Worm (Caenorhabditis elegans) whole organism, late embryonic: ENCODE data around the gene rab-6.1.

Source experiments
- C38D4.7 ChIP-seq: fragments of 200-800 bp; sonication (Bioruptor generic); optimal IDR thresholded peaks from 2 replicates; lab custom pipeline; 2018; ENCODE audit warnings: mild to moderate bottlenecking, missing genetic modification characterization, moderate library complexity, missing compliant biosample characterization
- Y22D7AL.16 ChIP-seq: sonication (generic microtip); optimal IDR thresholded peaks from 2 replicates; lab custom pipeline; 2016; ENCODE audit warnings: missing genetic modification characterization, missing compliant biosample characterization
- ahr-1 ChIP-seq: sonication (generic microtip); optimal IDR thresholded peaks from 2 replicates; lab custom pipeline; 2016; ENCODE audit warnings: missing genetic modification characterization, missing compliant biosample characterization
- ama-1 ChIP-seq: fragments of 150-350 bp; optimal IDR thresholded peaks from 2 replicates; lab custom pipeline; 2014
- ceh-14 ChIP-seq: sonication (generic microtip); optimal IDR thresholded peaks from 2 replicates; lab custom pipeline; 2016; ENCODE audit warnings: missing genotype, missing genetic modification characterization, missing compliant biosample characterization
- ceh-2 ChIP-seq: sonication (generic microtip); optimal IDR thresholded peaks from 2 replicates; lab custom pipeline; 2016; ENCODE audit warnings: missing genotype, missing genetic modification characterization, missing compliant biosample characterization
- ceh-24 ChIP-seq: sonication (generic microtip); optimal IDR thresholded peaks from 2 replicates; lab custom pipeline; 2016; ENCODE audit warnings: mild to moderate bottlenecking, missing genetic modification characterization, missing compliant biosample characterization
- ceh-31 ChIP-seq: sonication (generic microtip); optimal IDR thresholded peaks from 2 replicates; lab custom pipeline; 2016; ENCODE audit warnings: missing genetic modification characterization, missing compliant biosample characterization
- ceh-34 ChIP-seq: sonication (generic microtip); optimal IDR thresholded peaks from 2 replicates; lab custom pipeline; 2016; ENCODE audit warnings: mild to moderate bottlenecking, missing genetic modification characterization, missing compliant biosample characterization
- ceh-45 ChIP-seq: fragments of 200-800 bp; sonication (Bioruptor generic); IDR thresholded peaks from 2 replicates; pipeline ENCODE4 v1.3.6; 2022; ENCODE audit warnings: missing genetic modification reagents, missing genetic modification characterization, missing compliant biosample characterization
- ceh-6 ChIP-seq: fragments of 200-800 bp; sonication (Bioruptor generic); optimal IDR thresholded peaks from 2 replicates; lab custom pipeline; 2018; ENCODE audit warnings: mild to moderate bottlenecking, missing genetic modification characterization, missing compliant biosample characterization
- che-1 ChIP-seq: sonication (generic microtip); optimal IDR thresholded peaks from 2 replicates; lab custom pipeline; 2016; ENCODE audit warnings: mild to moderate bottlenecking, missing genetic modification characterization, missing compliant biosample characterization
- dve-1 ChIP-seq: sonication (generic microtip); optimal IDR thresholded peaks from 2 replicates; lab custom pipeline; 2017; ENCODE audit warnings: antibody characterized with exemption, mild to moderate bottlenecking, missing genetic modification characterization, missing compliant biosample characterization
- elt-2 ChIP-seq: sonication (generic microtip); optimal IDR thresholded peaks from 2 replicates; lab custom pipeline; 2016; ENCODE audit warnings: missing genetic modification reagents, missing genetic modification characterization, missing compliant biosample characterization
- elt-4 ChIP-seq: sonication (generic microtip); optimal IDR thresholded peaks from 2 replicates; lab custom pipeline; 2016; ENCODE audit warnings: missing genetic modification characterization, missing compliant biosample characterization
- fkh-10 ChIP-seq: fragments of 150-350 bp; optimal IDR thresholded peaks from 2 replicates; lab custom pipeline; 2014; ENCODE audit warnings: missing biosample characterization, missing genetic modification reagents, missing genetic modification characterization
- fkh-6 ChIP-seq: sonication (generic microtip); optimal IDR thresholded peaks from 2 replicates; lab custom pipeline; 2016; ENCODE audit warnings: missing genetic modification characterization, missing compliant biosample characterization
- hlh-13 ChIP-seq: fragments of 200-800 bp; sonication (Bioruptor generic); optimal IDR thresholded peaks from 2 replicates; lab custom pipeline; 2018; ENCODE audit warnings: mild to moderate bottlenecking, missing genetic modification characterization, missing compliant biosample characterization
- hlh-30 ChIP-seq: sonication (generic microtip); optimal IDR thresholded peaks from 2 replicates; lab custom pipeline; 2017; ENCODE audit warnings: antibody characterized with exemption, missing genetic modification characterization, missing compliant biosample characterization; ENCODE audit not compliant: insufficient read depth
- hlh-6 ChIP-seq: sonication (generic microtip); optimal IDR thresholded peaks from 2 replicates; lab custom pipeline; 2016; ENCODE audit warnings: missing genotype, missing genetic modification characterization, missing compliant biosample characterization
- hlh-8 ChIP-seq: sonication (generic microtip); optimal IDR thresholded peaks from 2 replicates; lab custom pipeline; 2016; ENCODE audit warnings: missing genotype, missing genetic modification characterization, missing compliant biosample characterization
- lim-6 ChIP-seq: sonication (generic microtip); optimal IDR thresholded peaks from 2 replicates; lab custom pipeline; 2016; ENCODE audit warnings: missing genetic modification characterization, missing compliant biosample characterization
- madf-2 ChIP-seq: sonication (generic microtip); optimal IDR thresholded peaks from 2 replicates; lab custom pipeline; 2017; ENCODE audit warnings: missing genetic modification characterization, missing compliant biosample characterization
- nfya-1 ChIP-seq: sonication (generic microtip); optimal IDR thresholded peaks from 2 replicates; lab custom pipeline; 2017; ENCODE audit warnings: missing genetic modification characterization, mild to moderate bottlenecking, missing compliant biosample characterization, antibody characterized with exemption, moderate library complexity
- nhr-11 ChIP-seq: fragments of 150-350 bp; optimal IDR thresholded peaks from 2 replicates; lab custom pipeline; 2014; ENCODE audit warnings: missing biosample characterization, missing genetic modification characterization
- nhr-232 ChIP-seq: sonication (generic microtip); optimal IDR thresholded peaks from 2 replicates; lab custom pipeline; 2016; ENCODE audit warnings: missing genetic modification characterization, missing compliant biosample characterization
- odd-2 ChIP-seq: sonication (generic microtip); optimal IDR thresholded peaks from 2 replicates; lab custom pipeline; 2017; ENCODE audit warnings: antibody characterized with exemption, mild to moderate bottlenecking, missing genetic modification characterization, missing compliant biosample characterization
- pag-3 ChIP-seq: sonication (generic microtip); optimal IDR thresholded peaks from 2 replicates; lab custom pipeline; 2016; ENCODE audit warnings: missing compliant biosample characterization, missing genetic modification characterization, borderline replicate concordance
- pat-9 ChIP-seq: fragments of 200-800 bp; sonication (Bioruptor generic); optimal IDR thresholded peaks from 2 replicates; lab custom pipeline; 2018; ENCODE audit warnings: mild to moderate bottlenecking, missing genetic modification characterization, moderate library complexity, missing compliant biosample characterization
- pax-1 ChIP-seq: fragments of 150-350 bp; optimal IDR thresholded peaks from 2 replicates; lab custom pipeline; 2014; ENCODE audit warnings: missing biosample characterization, missing genetic modification characterization
- pha-4 ChIP-seq: fragments of 150-350 bp; optimal IDR thresholded peaks from 2 replicates; lab custom pipeline; 2018; ENCODE audit warnings: missing biosample characterization, missing genetic modification reagents, missing genetic modification characterization
- ref-2 ChIP-seq: sonication (generic microtip); optimal IDR thresholded peaks from 2 replicates; lab custom pipeline; 2016; ENCODE audit warnings: missing genetic modification characterization, missing compliant biosample characterization
- rnt-1 ChIP-seq: sonication (generic microtip); optimal IDR thresholded peaks from 2 replicates; lab custom pipeline; 2016; ENCODE audit warnings: missing genetic modification characterization, missing compliant biosample characterization
- sdc-2 ChIP-seq: sonication (generic microtip); optimal IDR thresholded peaks from 2 replicates; lab custom pipeline; 2016; ENCODE audit warnings: missing genotype, missing genetic modification characterization, missing compliant biosample characterization
- tbx-2 ChIP-seq: sonication (generic microtip); optimal IDR thresholded peaks from 2 replicates; lab custom pipeline; 2016; ENCODE audit warnings: missing genetic modification characterization, missing compliant biosample characterization
- ttx-3 ChIP-seq: sonication (generic microtip); optimal IDR thresholded peaks from 2 replicates; lab custom pipeline; 2016; ENCODE audit warnings: missing genetic modification reagents, missing genetic modification characterization, missing compliant biosample characterization
- zip-5 ChIP-seq: sonication (generic microtip); optimal IDR thresholded peaks from 2 replicates; lab custom pipeline; 2016; ENCODE audit warnings: missing genetic modification characterization, missing compliant biosample characterization

Gene rab-6.1

DNA sequence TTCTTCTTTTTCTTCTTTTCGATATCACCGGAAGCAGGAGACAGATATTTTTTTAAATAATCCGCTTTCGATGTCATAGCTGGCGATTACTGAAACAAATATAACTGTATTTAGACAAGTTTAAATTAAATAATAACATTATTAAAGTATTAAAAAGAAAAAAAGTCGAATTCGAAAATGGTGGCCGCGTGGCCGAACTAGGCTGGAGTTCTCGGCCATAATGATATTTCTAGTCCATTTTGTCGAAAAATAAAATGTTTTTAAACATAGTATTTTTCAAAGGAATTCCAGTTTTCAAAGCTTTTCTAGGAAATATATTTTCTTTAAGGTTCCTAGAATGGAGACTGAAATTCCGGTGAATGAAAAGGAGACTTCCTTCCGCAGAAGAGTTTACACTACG lies 38.1 kb downstream of the rab-6.1 start, which contains the start of the genes bud-13 and rpap-2:
Gene bud-13 (minus strand): TSS at position 89 of the 400 bp plus-strand sequence.
Gene rpap-2 (plus strand): TSS at position 329 of the 400 bp plus-strand sequence.
- TF ChIP-seq zip-5 (tag; lab: Kevin White, UChicago) (peak; percentile 15), rnt-1 (tag; lab: Kevin White, UChicago) (no peak), hlh-8 (peak; percentile 22), ceh-2 (tag; lab: Kevin White, UChicago) (peak; percentile 8), ceh-31 (tag; lab: Kevin White, UChicago) (peak; percentile 46), ceh-14 (tag; lab: Kevin White, UChicago) (no peak), tbx-2 (peak; percentile 36), elt-2 (no peak), hlh-13 (GFP tag; lab: Kevin White, UChicago) (no peak), fkh-10 (no peak)
- TF ChIP-seq, all 69 proteins: peak for 5

DNA sequence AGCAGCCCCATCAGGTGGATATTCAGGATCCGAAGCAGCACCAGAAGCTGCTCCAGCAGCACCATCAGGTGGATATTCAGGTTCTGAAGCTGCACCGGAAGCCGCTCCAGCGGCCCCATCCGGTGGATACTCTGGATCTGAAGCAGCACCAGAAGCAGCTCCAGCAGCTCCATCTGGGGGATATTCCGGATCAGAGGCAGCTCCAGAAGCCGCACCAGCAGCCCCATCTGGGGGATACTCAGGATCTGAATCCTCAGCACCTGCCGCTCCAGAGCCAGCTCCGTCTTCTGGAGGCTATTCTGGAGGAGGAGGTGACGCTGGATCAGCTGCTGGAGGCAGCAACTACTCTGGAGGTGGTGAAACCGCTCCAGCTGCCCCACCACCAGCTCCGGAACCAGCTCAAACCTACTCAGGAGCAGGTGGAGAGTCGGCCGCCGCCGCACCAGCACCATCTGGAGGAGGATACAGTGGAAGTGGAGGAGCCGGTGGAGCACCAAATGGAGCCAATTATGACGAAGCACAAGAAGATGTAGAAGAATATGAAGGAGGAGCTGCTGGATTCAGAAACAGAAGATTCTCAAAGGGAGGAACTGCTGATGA lies 41.0 kb downstream of the rab-6.1 start:
- TF ChIP-seq sdc-2 (tag; lab: Kevin White, UChicago) (no peak), dve-1 (tag; lab: Kevin White, UChicago) (peak; percentile 43)

DNA sequence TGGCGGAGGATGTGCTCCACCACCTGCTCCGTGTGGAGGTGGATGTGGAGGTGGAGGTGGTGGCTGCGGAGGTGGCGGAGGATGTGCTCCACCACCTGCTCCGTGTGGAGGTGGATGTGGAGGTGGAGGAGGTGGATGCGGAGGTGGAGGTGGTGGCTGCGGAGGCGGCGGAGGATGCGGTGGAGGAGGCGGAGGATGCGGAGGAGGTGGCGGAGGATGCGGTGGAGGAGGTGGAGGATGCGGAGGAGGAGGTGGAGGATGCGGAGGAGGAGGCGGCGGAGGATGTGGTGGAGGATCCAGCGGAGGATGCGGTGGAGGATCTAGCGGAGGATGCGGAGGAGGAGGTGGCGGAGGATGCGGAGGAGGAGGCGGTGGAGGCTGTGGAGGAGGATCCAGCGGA lies 43.3 kb downstream of the rab-6.1 start:
- no peak for TF ChIP-seq nhr-232 (tag; lab: Kevin White, UChicago)
- no peak for TF ChIP-seq fkh-6 (tag; lab: Kevin White, UChicago)
- TF ChIP-seq ceh-31 (tag; lab: Kevin White, UChicago) = no peak
- TF ChIP-seq ref-2 = no peak
- no peak for TF ChIP-seq pat-9 (tag; lab: Kevin White, UChicago)
- no peak for TF ChIP-seq nfya-1 (tag; lab: Kevin White, UChicago)
- no peak for TF ChIP-seq ceh-6 (GFP tag; lab: Kevin White, UChicago)
- TF ChIP-seq ttx-3 (tag; lab: Kevin White, UChicago) = no peak
- no peak for TF ChIP-seq pha-4 (tag; lab: Kevin White, UChicago)
- TF ChIP-seq sdc-2 (tag; lab: Kevin White, UChicago) = no peak
- no peak for TF ChIP-seq odd-2 (tag; lab: Kevin White, UChicago)
- TF ChIP-seq ama-1 = no peak
- TF ChIP-seq lim-6 (tag; lab: Kevin White, UChicago) = no peak
- no peak for TF ChIP-seq ahr-1
- TF ChIP-seq zip-5 (tag; lab: Kevin White, UChicago) = no peak
- TF ChIP-seq hlh-30 (tag; lab: Kevin White, UChicago) = no peak

ce11 chrIII:8961993-8962392 lies 43.8 kb downstream of the rab-6.1 start, which contains the start of gene grl-25:
Gene grl-25, plus strand, starts transcription at chrIII:8962293.
- TF ChIP-seq madf-2 (tag; lab: Kevin White, UChicago) = no peak
- no peak for TF ChIP-seq dve-1 (tag; lab: Kevin White, UChicago)
- TF ChIP-seq ref-2 = no peak
- no peak for TF ChIP-seq nhr-11 (tag; lab: Kevin White, UChicago)
- no peak for TF ChIP-seq ceh-45 (GFP tag; lab: Robert Waterston, UW)
- TF ChIP-seq ahr-1 = no peak
- no peak for TF ChIP-seq nhr-232 (tag; lab: Kevin White, UChicago)
- TF ChIP-seq pag-3 = no peak
- TF ChIP-seq nfya-1 (tag; lab: Kevin White, UChicago) = no peak
- TF ChIP-seq ceh-24 (tag; lab: Kevin White, UChicago) = no peak
- TF ChIP-seq C38D4.7 (GFP tag; lab: Kevin White, UChicago) = no peak
- TF ChIP-seq pat-9 (tag; lab: Kevin White, UChicago) = no peak
- TF ChIP-seq pha-4 (tag; lab: Kevin White, UChicago) = no peak
- TF ChIP-seq ceh-34 = no peak
- TF ChIP-seq che-1 (tag; lab: Kevin White, UChicago) = no peak
- TF ChIP-seq elt-4 (tag; lab: Kevin White, UChicago) = no peak
- no peak for TF ChIP-seq Y22D7AL.16 (tag; lab: Kevin White, UChicago)
- no peak for TF ChIP-seq hlh-6 (tag; lab: Kevin White, UChicago)
- no peak for TF ChIP-seq rnt-1 (tag; lab: Kevin White, UChicago)
- TF ChIP-seq pax-1 (tag; lab: Kevin White, UChicago) = no peak
